Worm (Caenorhabditis elegans) whole organism, L4 larva: ENCODE data around the gene cyld-1.
A peak's percentile ranks its signal among the peaks of the same experiment; 100 is the strongest.

Experiments
- Y48G9A.11 ChIP-seq: fragments of 200-800 bp; sonication (Bioruptor generic); IDR thresholded peaks from 2 replicates; pipeline ENCODE4 v1.3.6; 2022; ENCODE audit warnings: missing genetic modification reagents, missing genetic modification characterization, missing compliant biosample characterization
- Y75B8A.6 ChIP-seq: fragments of 200-800 bp; sonication (Bioruptor generic); IDR thresholded peaks from 2 replicates; pipeline ENCODE4 v1.3.6; 2022; ENCODE audit warnings: missing genetic modification reagents, missing genetic modification characterization, missing compliant biosample characterization
- aha-1 ChIP-seq: fragments of 150-350 bp; peaks from one replicate; lab custom pipeline; 2014; ENCODE audit warnings: missing biosample characterization, missing genetic modification characterization
- ama-1 ChIP-seq: fragments of 150-350 bp; optimal IDR thresholded peaks from 2 replicates; lab custom pipeline; 2014; ENCODE audit warnings: inconsistent platforms, mixed read lengths
- arid-1 ChIP-seq: fragments of 200-800 bp; sonication (Bioruptor generic); conservative IDR thresholded peaks from 2 replicates; pipeline ENCODE4 v1.3.6; 2022; ENCODE audit warnings: missing genetic modification reagents, missing genetic modification characterization, missing compliant biosample characterization
- ceh-44 ChIP-seq: fragments of 200-800 bp; sonication (Bioruptor generic); IDR thresholded peaks from 2 replicates; pipeline ENCODE4 v1.3.6; 2022; ENCODE audit warnings: missing genetic modification reagents, missing genetic modification characterization, missing compliant biosample characterization
- daf-12 ChIP-seq: fragments of 150-350 bp; optimal IDR thresholded peaks from 2 replicates; lab custom pipeline; 2014; ENCODE audit warnings: missing biosample characterization, missing genetic modification reagents, missing genetic modification characterization
- daf-16 ChIP-seq, 3 experiments: sonication (generic microtip); optimal IDR thresholded peaks; 2 replicates each; lab custom pipeline; 2016 to 2017; ENCODE audit warnings: missing genetic modification characterization in 3 of 3, missing genetic modification reagents in 3 of 3, mild to moderate bottlenecking in 2 of 3, missing compliant biosample characterization in 2 of 3, missing biosample characterization in 1 of 3, moderate library complexity in 1 of 3
- daf-19 ChIP-seq: fragments of 200-800 bp; sonication (Bioruptor generic); conservative IDR thresholded peaks from 2 replicates; pipeline ENCODE4 v1.3.6; 2022; ENCODE audit warnings: missing genetic modification characterization, missing compliant biosample characterization
- dmd-8 ChIP-seq: fragments of 200-800 bp; sonication (Bioruptor generic); IDR thresholded peaks from 2 replicates; pipeline ENCODE4 v1.3.6; 2022; ENCODE audit warnings: missing genetic modification characterization, missing compliant biosample characterization
- dpl-1 ChIP-seq: fragments of 150-350 bp; optimal IDR thresholded peaks from 2 replicates; lab custom pipeline; 2014; ENCODE audit warnings: missing biosample characterization, missing genetic modification reagents, missing genetic modification characterization
- dve-1 ChIP-seq: sonication (generic microtip); optimal IDR thresholded peaks from 2 replicates; lab custom pipeline; 2017; ENCODE audit warnings: antibody characterized with exemption, mild to moderate bottlenecking, missing genetic modification characterization, missing compliant biosample characterization; ENCODE audit not compliant: insufficient read depth
- egl-43 ChIP-seq: fragments of 200-800 bp; sonication (Bioruptor generic); IDR thresholded peaks from 2 replicates; pipeline ENCODE4 v1.3.6; 2022; ENCODE audit warnings: missing genetic modification reagents, missing genetic modification characterization, missing compliant biosample characterization
- hlh-30 ChIP-seq: sonication (generic microtip); optimal IDR thresholded peaks from 2 replicates; lab custom pipeline; 2017; ENCODE audit warnings: antibody characterized with exemption, mild to moderate bottlenecking, missing genetic modification characterization, missing compliant biosample characterization; ENCODE audit not compliant: insufficient read depth
- hmg-1.1 ChIP-seq: fragments of 200-800 bp; sonication (Bioruptor generic); IDR thresholded peaks from 2 replicates; pipeline ENCODE4 v1.3.6; 2022; ENCODE audit warnings: missing genetic modification reagents, missing genetic modification characterization, missing compliant biosample characterization
- lin-29 ChIP-seq: fragments of 200-800 bp; sonication (Bioruptor generic); IDR thresholded peaks from 2 replicates; pipeline ENCODE4 v1.3.6; 2022; ENCODE audit warnings: missing genetic modification reagents, missing genetic modification characterization, missing compliant biosample characterization
- lir-3 ChIP-seq: sonication (generic microtip); optimal IDR thresholded peaks from 2 replicates; lab custom pipeline; 2016; ENCODE audit warnings: mild to moderate bottlenecking, missing genetic modification characterization, missing compliant biosample characterization
- mep-1 ChIP-seq: fragments of 150-350 bp; sonication (generic microtip); optimal IDR thresholded peaks from 3 replicates; lab custom pipeline; 2014; ENCODE audit warnings: missing biosample characterization, missing genetic modification characterization
- mes-2 ChIP-seq: sonication (generic microtip); optimal IDR thresholded peaks from 2 replicates; lab custom pipeline; 2016; ENCODE audit warnings: missing genotype, mild to moderate bottlenecking, missing genetic modification characterization, missing compliant biosample characterization; ENCODE audit not compliant: poor library complexity, severe bottlenecking
- mxl-2 ChIP-seq: fragments of 200-800 bp; sonication (Bioruptor generic); conservative IDR thresholded peaks from 2 replicates; pipeline ENCODE4 v1.3.6; 2022; ENCODE audit warnings: missing genetic modification reagents, missing genetic modification characterization, missing compliant biosample characterization
- nhr-102 ChIP-seq: sonication (generic microtip); optimal IDR thresholded peaks from 2 replicates; lab custom pipeline; 2016; ENCODE audit warnings: mild to moderate bottlenecking, missing genetic modification characterization, moderate library complexity, missing compliant biosample characterization
- nhr-11 ChIP-seq: fragments of 150-350 bp; optimal IDR thresholded peaks from 2 replicates; lab custom pipeline; 2014; ENCODE audit warnings: missing biosample characterization, missing genetic modification characterization
- nhr-237 ChIP-seq: sonication (generic microtip); optimal IDR thresholded peaks from 2 replicates; lab custom pipeline; 2017; ENCODE audit warnings: missing biosample characterization, missing genetic modification characterization
- nhr-25 ChIP-seq: sonication (generic microtip); optimal IDR thresholded peaks from 2 replicates; lab custom pipeline; 2017; ENCODE audit warnings: missing genetic modification characterization, mild to moderate bottlenecking, missing compliant biosample characterization, antibody characterized with exemption, moderate library complexity, borderline replicate concordance; ENCODE audit not compliant: insufficient read depth
- nhr-28 ChIP-seq: fragments of 150-350 bp; optimal IDR thresholded peaks from 2 replicates; lab custom pipeline; 2014; ENCODE audit warnings: missing biosample characterization, missing genetic modification characterization
- nhr-42 ChIP-seq: fragments of 200-800 bp; sonication (Bioruptor generic); IDR thresholded peaks from 2 replicates; pipeline ENCODE4 v1.3.6; 2022; ENCODE audit warnings: missing genetic modification characterization, missing compliant biosample characterization
- nhr-6 ChIP-seq: fragments of 150-350 bp; optimal IDR thresholded peaks from 2 replicates; lab custom pipeline; 2014; ENCODE audit warnings: missing biosample characterization, missing genetic modification characterization
- nhr-76 ChIP-seq: fragments of 150-350 bp; optimal IDR thresholded peaks from 2 replicates; lab custom pipeline; 2014; ENCODE audit warnings: missing biosample characterization, missing genetic modification characterization
- sdz-12 ChIP-seq: fragments of 200-800 bp; sonication (Bioruptor generic); optimal IDR thresholded peaks from 2 replicates; lab custom pipeline; 2018; ENCODE audit warnings: mild to moderate bottlenecking, missing genetic modification characterization, missing compliant biosample characterization
- set-16 ChIP-seq: fragments of 200-800 bp; sonication (Bioruptor generic); IDR thresholded peaks from 2 replicates; pipeline ENCODE4 v1.3.6; 2022; ENCODE audit warnings: missing genetic modification reagents, missing genetic modification characterization, missing compliant biosample characterization
- snpc-1.2 ChIP-seq: fragments of 200-800 bp; sonication (Bioruptor generic); IDR thresholded peaks from 2 replicates; pipeline ENCODE4 v1.3.6; 2022; ENCODE audit warnings: missing genetic modification reagents, missing genetic modification characterization, missing compliant biosample characterization
- spr-1 ChIP-seq: sonication (generic microtip); optimal IDR thresholded peaks from 2 replicates; lab custom pipeline; 2016; ENCODE audit warnings: mild to moderate bottlenecking, missing genetic modification characterization, missing compliant biosample characterization
- tag-97 ChIP-seq: fragments of 200-800 bp; sonication (Bioruptor generic); IDR thresholded peaks from 2 replicates; pipeline ENCODE4 v1.3.6; 2022; ENCODE audit warnings: missing genetic modification characterization, missing compliant biosample characterization
- unc-130 ChIP-seq: sonication (generic microtip); optimal IDR thresholded peaks from 2 replicates; lab custom pipeline; 2016; ENCODE audit warnings: missing genetic modification reagents, missing genetic modification characterization, missing compliant biosample characterization
- unc-39 ChIP-seq: sonication (generic microtip); optimal IDR thresholded peaks from 2 replicates; lab custom pipeline; 2017; ENCODE audit warnings: missing biosample characterization, missing genetic modification characterization
- unc-62 ChIP-seq, 3 experiments: fragments of 150-350 bp in 1 of 3; sonication (generic microtip); optimal IDR thresholded peaks in 2 of 3; peaks in 1 of 3; 1 replicate in 1 of 3; 2 replicates in 2 of 3; lab custom pipeline; 2014 to 2017; ENCODE audit warnings: missing biosample characterization in 3 of 3, missing genetic modification characterization in 3 of 3, missing genetic modification reagents in 3 of 3, missing genotype in 1 of 3
- zip-11 ChIP-seq: fragments of 200-800 bp; sonication (Bioruptor generic); IDR thresholded peaks from 2 replicates; pipeline ENCODE4 v1.3.6; 2022; ENCODE audit warnings: missing genetic modification characterization, missing compliant biosample characterization
- ztf-11 ChIP-seq: fragments of 150-350 bp; optimal IDR thresholded peaks from 2 replicates; lab custom pipeline; 2014; ENCODE audit warnings: missing biosample characterization, missing genetic modification characterization

cyld-1 gene

DNA sequence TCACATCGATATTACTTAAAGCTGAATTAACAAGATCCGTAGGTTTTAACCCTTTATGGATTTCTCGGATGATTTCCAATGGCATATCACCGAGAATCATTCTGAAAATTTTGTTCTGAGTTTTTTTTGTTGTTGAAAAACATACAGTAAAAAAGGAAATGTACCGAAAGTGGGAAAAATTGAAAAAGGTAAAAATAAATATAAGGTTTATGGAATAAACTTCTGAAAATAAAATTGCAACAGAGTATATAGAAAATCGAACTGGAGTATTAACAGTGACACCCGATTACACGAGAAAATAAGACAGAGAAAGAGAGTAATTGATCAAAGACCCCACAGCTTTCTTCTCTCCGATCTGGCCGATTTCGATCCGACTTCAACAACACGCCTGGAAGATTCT is 41.4 kb upstream of the cyld-1 start, which contains the start of gene K03H1.11:
Gene K03H1.11, minus strand, starts transcription at position 101 of the 400 bp plus-strand sequence.
- TF ChIP-seq nhr-102 (tag; lab: Kevin White, UChicago) (no peak), unc-62 (GFP tag; optimal IDR thresholded peaks at IDR 0.05 in 1 of 2; lab: Kevin White, UChicago) (peak in 1 of 2 experiments; percentile 31), unc-62 (tag; optimal IDR thresholded peaks at IDR 0.05; lab: Kevin White, UChicago) (no peak)
- TF ChIP-seq, all 104 proteins: peak for 1

DNA sequence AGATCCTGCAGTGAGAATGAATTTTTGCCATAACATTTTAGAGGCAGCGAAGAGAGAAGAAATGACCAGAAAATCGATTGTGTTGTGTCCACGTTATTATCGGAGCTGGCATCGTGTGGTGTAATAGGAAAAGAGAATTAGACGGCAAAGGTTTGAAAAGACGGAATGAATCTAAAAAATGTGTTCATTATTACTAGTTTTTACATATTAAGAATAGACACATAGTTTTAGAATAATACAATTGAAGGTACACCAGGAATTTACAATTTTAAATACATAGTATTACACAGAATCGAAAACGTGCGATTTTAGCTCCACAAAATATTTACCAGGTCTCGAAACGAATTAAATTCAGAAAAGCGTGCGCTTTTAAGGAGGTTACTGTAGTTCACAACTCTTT is 39.8 kb upstream of the cyld-1 start, which contains the start of gene K03H1.13:
Gene K03H1.13, minus strand, starts transcription at position 101 of the 400 bp plus-strand sequence.
- no peak for TF ChIP-seq daf-19 (GFP tag; lab: Robert Waterston, UW)
- TF ChIP-seq egl-43 (GFP tag; lab: Robert Waterston, UW): no peak
- no peak for TF ChIP-seq dmd-8 (GFP tag; lab: Robert Waterston, UW)
- TF ChIP-seq nhr-11 (tag; lab: Kevin White, UChicago): no peak
- no peak for TF ChIP-seq snpc-1.2 (GFP tag; lab: Robert Waterston, UW)
- TF ChIP-seq spr-1 (tag; lab: Kevin White, UChicago): no peak

DNA sequence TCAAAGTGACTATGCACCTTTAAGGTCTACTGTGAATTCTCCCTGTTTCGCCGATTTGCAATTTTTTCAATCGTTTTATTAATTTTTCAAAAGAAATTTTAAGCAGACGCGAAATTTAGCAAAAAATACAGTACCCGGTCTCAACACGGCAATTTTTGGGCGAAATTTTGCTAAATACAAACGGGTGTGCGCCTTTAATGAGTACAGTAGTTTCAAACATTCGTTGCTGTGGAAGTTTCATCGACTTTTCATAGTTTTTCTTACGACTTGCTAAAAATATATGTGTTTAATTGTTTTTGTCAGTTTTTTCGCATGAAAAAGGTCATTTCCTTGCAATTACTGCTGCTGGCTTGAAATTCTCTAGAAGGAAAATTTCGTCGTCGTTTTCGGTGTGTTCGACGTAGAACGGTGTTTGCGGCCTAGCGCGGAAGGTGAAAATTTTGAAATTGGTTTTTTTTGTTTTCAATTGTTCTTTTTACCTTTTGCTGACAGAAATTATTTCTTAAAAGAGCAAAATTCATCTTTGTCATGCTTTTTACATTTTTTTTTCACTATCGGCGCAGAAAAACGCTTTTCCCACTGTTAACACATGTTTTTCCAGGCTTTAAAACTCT is 36.5 kb upstream of the cyld-1 start, which contains the start of gene K03H1.7:
Gene K03H1.7, plus strand, starts transcription at position 600 of the 614 bp plus-strand sequence.
- TF ChIP-seq mes-2 (tag; lab: Kevin White, UChicago): peak; percentile 23
- peak; percentile 5 for TF ChIP-seq aha-1
- peak; percentile 59 for TF ChIP-seq dpl-1
- no peak for TF ChIP-seq hlh-30 (tag; lab: Kevin White, UChicago)

DNA sequence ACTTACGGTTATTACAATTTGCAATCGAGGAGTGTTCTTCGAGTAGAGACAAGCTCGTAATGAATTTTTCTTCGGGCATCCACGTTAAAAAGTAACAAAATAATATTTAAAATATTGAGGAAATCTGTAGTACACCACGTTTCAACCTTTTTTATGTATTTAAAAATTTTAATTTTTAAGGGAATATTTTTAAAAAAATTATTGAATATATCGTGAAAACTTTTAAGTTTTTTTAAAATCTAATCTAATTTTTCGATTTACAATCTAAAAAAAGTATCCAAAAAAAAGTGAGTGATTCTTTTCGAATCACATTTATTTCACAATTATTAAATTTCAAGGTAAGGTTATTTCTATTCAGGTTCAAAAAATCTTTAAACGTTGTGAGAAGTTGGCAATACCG is 34.3 kb upstream of the cyld-1 start, which contains the start of gene gln-2:
Gene gln-2, minus strand, starts transcription at position 101 of the 400 bp plus-strand sequence.
- TF ChIP-seq nhr-6 (tag; lab: Kevin White, UChicago): no peak
- TF ChIP-seq nhr-42 (GFP tag; lab: Robert Waterston, UW): no peak
- TF ChIP-seq ama-1 (lab: Kevin White, UChicago): no peak
- TF ChIP-seq ceh-44 (GFP tag; lab: Robert Waterston, UW): no peak
- TF ChIP-seq Y48G9A.11 (GFP tag; lab: Robert Waterston, UW): no peak
- TF ChIP-seq nhr-28 (tag; lab: Kevin White, UChicago): no peak
- TF ChIP-seq nhr-25: no peak
- TF ChIP-seq mxl-2 (GFP tag; lab: Robert Waterston, UW): no peak
- no peak for TF ChIP-seq hmg-1.1 (GFP tag; lab: Robert Waterston, UW)

DNA sequence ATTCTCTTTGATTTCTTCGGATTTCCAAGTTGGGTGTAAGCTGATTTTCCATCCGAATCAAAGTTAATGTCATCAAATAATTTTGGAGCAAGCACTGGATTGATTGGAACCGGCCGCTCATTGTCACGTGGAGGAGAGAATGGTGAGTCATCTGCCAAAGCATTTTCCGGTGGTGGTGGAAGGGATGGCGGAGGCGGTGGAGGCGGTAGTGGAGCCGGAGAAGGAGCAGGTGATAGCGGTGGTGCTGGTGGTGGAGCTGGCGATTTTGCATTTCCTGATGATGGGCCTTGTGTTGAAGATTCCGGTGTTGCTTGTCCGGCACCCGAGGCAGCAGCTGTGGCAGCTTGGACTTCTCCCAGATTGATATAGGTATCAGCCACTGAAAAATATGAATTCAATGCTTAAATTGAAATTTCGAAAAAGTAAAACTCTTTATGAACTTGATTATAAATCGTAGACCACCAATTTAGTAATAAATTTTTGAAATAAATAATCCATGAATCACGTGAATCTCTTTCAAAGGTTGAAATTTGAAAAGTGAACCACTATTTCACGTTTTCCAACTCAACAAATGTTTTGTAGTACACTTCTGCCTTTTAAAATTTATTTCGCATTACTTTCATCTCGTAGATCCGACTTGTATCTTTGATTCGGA is 30.7 kb upstream of the cyld-1 start, which contains the start of the genes K03H1.9 and K03H1.12:
Gene K03H1.9, minus strand, starts transcription at position 471 of the 655 bp plus-strand sequence.
Gene K03H1.12, plus strand, starts transcription at position 605 of the 655 bp plus-strand sequence.
- 0 out of 2 replicates have a peak, but pooled peaks have one; percentile 50 for TF ChIP-seq egl-43 (GFP tag; lab: Robert Waterston, UW)
- TF ChIP-seq set-16 (GFP tag; lab: Robert Waterston, UW): peak; percentile 87
- no peak for TF ChIP-seq nhr-76

DNA sequence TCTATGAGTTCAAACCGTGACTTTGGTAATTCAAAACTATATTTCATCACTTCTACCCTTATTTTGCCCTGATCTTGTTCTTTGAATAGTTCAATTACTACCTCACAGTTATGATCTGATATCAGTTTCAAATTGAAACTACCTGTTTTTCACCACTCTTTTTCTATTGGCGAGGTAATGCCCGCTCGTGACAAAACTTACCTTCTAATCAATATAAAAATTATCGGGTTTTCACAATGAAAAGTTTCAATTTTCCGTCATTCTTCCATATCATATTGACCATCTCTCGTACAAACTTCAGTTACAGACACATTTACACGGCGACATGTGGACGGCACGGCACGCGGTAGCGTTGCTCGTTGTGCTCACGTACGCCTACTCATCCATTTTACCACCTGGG is 21.6 kb upstream of the cyld-1 start, which contains the start of gene dec-7:
Gene dec-7, plus strand, starts transcription at position 308 of the 400 bp plus-strand sequence.
- TF ChIP-seq daf-12: no peak
- TF ChIP-seq tag-97 (GFP tag; lab: Robert Waterston, UW): no peak
- no peak for TF ChIP-seq lin-29 (GFP tag; lab: Robert Waterston, UW)
- TF ChIP-seq sdz-12 (GFP tag; lab: Kevin White, UChicago): no peak
- TF ChIP-seq zip-11 (GFP tag; lab: Robert Waterston, UW): no peak
- TF ChIP-seq daf-16 (GFP tag; optimal IDR thresholded peaks at IDR 0.05; lab: Kevin White, UChicago): no peak
- TF ChIP-seq daf-16 (tag; optimal IDR thresholded peaks at IDR 0.05; lab: Kevin White, UChicago): peak; percentile 16
- peak; percentile 61 for TF ChIP-seq dve-1 (tag; lab: Kevin White, UChicago)
- no peak for TF ChIP-seq nhr-237
- no peak for TF ChIP-seq mep-1 (tag; lab: Kevin White, UChicago)
- no peak for TF ChIP-seq ztf-11 (tag; lab: Kevin White, UChicago)
- no peak for TF ChIP-seq Y75B8A.6
- no peak for TF ChIP-seq lir-3 (tag; lab: Kevin White, UChicago)
- no peak for TF ChIP-seq unc-130 (GFP tag; lab: Kevin White, UChicago)
- peak; percentile 40 for TF ChIP-seq hlh-30 (tag; lab: Kevin White, UChicago)
- no peak for TF ChIP-seq arid-1 (GFP tag; lab: Robert Waterston, UW)
- no peak for TF ChIP-seq unc-39 (tag; lab: Kevin White, UChicago)
- TF ChIP-seq mes-2 (tag; lab: Kevin White, UChicago): no peak
